Worm (Caenorhabditis elegans) whole organism, late embryonic: ENCODE results near the gene srh-135.

Experiments
- ceh-18 ChIP-seq: sonication (generic microtip); optimal IDR thresholded peaks from 2 replicates; lab custom pipeline; 2016; ENCODE audit warnings: missing genetic modification characterization, missing compliant biosample characterization
- dmd-4 ChIP-seq: sonication (generic microtip); optimal IDR thresholded peaks from 2 replicates; lab custom pipeline; 2016; ENCODE audit warnings: borderline replicate concordance, missing genetic modification characterization, missing compliant biosample characterization
- hlh-30 ChIP-seq: sonication (generic microtip); optimal IDR thresholded peaks from 2 replicates; lab custom pipeline; 2017; ENCODE audit warnings: antibody characterized with exemption, missing genetic modification characterization, missing compliant biosample characterization; ENCODE audit not compliant: insufficient read depth
- pha-4 ChIP-seq: fragments of 150-350 bp; optimal IDR thresholded peaks from 2 replicates; lab custom pipeline; 2018; ENCODE audit warnings: missing biosample characterization, missing genetic modification reagents, missing genetic modification characterization
- zip-5 ChIP-seq: sonication (generic microtip); optimal IDR thresholded peaks from 2 replicates; lab custom pipeline; 2016; ENCODE audit warnings: missing genetic modification characterization, missing compliant biosample characterization

DNA sequence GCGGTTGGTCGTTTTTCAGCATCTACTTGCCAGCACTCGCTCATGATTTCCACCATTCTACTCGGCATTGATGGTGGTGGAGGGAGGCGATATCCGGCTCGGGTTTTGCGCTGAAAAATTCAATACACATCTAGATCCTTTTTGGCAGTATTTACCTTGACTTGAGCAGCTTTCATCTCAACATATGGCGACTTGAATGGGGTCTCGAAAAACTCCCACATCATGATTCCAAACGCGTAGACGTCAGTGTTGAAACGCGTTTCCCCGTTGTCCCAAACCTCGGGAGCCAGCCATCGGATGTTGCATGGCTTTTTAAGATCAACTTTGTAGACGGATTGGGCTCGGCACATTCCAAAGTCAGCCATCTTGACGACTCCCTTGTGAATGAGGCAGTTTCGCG is 28.4 kb downstream of the srh-135 start:
- TF ChIP-seq pha-4 (tag; lab: Kevin White, UChicago): no peak
- no peak for TF ChIP-seq dmd-4 (tag; lab: Kevin White, UChicago)
- no peak for TF ChIP-seq ceh-18 (tag; lab: Kevin White, UChicago)
- no peak for TF ChIP-seq zip-5
- TF ChIP-seq hlh-30 (tag; lab: Kevin White, UChicago): no peak
